Fruit fly (Drosophila melanogaster) whole organism, pupa: ENCODE results near the gene CG13607.

Experiments used
- CG10348 ChIP-seq: fragments of 200-800 bp; sonication (Bioruptor generic); IDR thresholded peaks from 2 replicates; pipeline ENCODE4 v1.3.6; 2022; ENCODE audit warnings: missing biosample characterization, missing genetic modification characterization
- CG12605 ChIP-seq: fragments of 200-800 bp; sonication (Bioruptor generic); IDR thresholded peaks from 2 replicates; pipeline ENCODE4 v1.3.6; 2022; ENCODE audit warnings: missing biosample characterization, missing genetic modification characterization
- CG13204 ChIP-seq: fragments of 200-800 bp; sonication (Bioruptor generic); optimal IDR thresholded peaks from 2 replicates; lab custom pipeline; 2018; ENCODE audit warnings: missing biosample characterization, mild to moderate bottlenecking, missing genetic modification characterization, moderate library complexity
- CG14655 ChIP-seq: fragments of 200-800 bp; sonication (Bioruptor generic); optimal IDR thresholded peaks from 3 replicates; lab custom pipeline; 2017; ENCODE audit warnings: mild to moderate bottlenecking, missing biosample characterization, missing genetic modification reagents, missing genetic modification characterization
- CG15710 ChIP-seq: fragments of 200-800 bp; sonication (Bioruptor generic); optimal IDR thresholded peaks from 2 replicates; lab custom pipeline; 2018; ENCODE audit warnings: missing biosample characterization, mild to moderate bottlenecking, missing genetic modification characterization, moderate library complexity
- CG17806 ChIP-seq: fragments of 200-800 bp; sonication (Bioruptor generic); optimal IDR thresholded peaks from 2 replicates; lab custom pipeline; 2018; ENCODE audit warnings: missing biosample characterization, mild to moderate bottlenecking, missing genetic modification characterization, moderate library complexity
- CG32121 ChIP-seq: fragments of 200-800 bp; sonication (Bioruptor generic); IDR thresholded peaks from 2 replicates; pipeline ENCODE4 v1.3.6; 2022; ENCODE audit warnings: missing biosample characterization, missing genetic modification characterization
- CG34367 ChIP-seq: fragments of 200-800 bp; sonication (Bioruptor generic); optimal IDR thresholded peaks from 2 replicates; lab custom pipeline; 2018; ENCODE audit warnings: missing biosample characterization, mild to moderate bottlenecking, missing genetic modification characterization
- CG4496 ChIP-seq: fragments of 200-800 bp; sonication (Bioruptor generic); IDR thresholded peaks from 3 replicates; pipeline ENCODE4 v1.3.6; 2022; ENCODE audit warnings: missing biosample characterization, missing genetic modification characterization
- CG8159 ChIP-seq: fragments of 200-800 bp; sonication (Bioruptor generic); optimal IDR thresholded peaks from 3 replicates; lab custom pipeline; 2018; ENCODE audit warnings: missing biosample characterization, mild to moderate bottlenecking, missing genetic modification characterization, moderate library complexity
- CG8301 ChIP-seq: fragments of 200-800 bp; sonication (Bioruptor generic); optimal IDR thresholded peaks from 2 replicates; lab custom pipeline; 2018; ENCODE audit warnings: missing biosample characterization, mild to moderate bottlenecking, missing genetic modification characterization
- CG9948 ChIP-seq: fragments of 200-800 bp; sonication (Bioruptor generic); optimal IDR thresholded peaks from 2 replicates; lab custom pipeline; 2018; ENCODE audit warnings: missing biosample characterization, mild to moderate bottlenecking, missing genetic modification characterization, moderate library complexity
- D1 ChIP-seq: fragments of 200-800 bp; sonication (Bioruptor generic); optimal IDR thresholded peaks from 2 replicates; lab custom pipeline; 2018; ENCODE audit warnings: missing biosample characterization, mild to moderate bottlenecking, missing genetic modification characterization, moderate library complexity
- EcR ChIP-seq: fragments of 200-800 bp; sonication (Bioruptor generic); optimal IDR thresholded peaks from 3 replicates; lab custom pipeline; 2019; ENCODE audit warnings: missing biosample characterization, missing genetic modification characterization, mild to moderate bottlenecking, moderate library complexity, missing genetic modification reagents
- Ets98B ChIP-seq: fragments of 200-800 bp; sonication (Bioruptor generic); IDR thresholded peaks from 2 replicates; pipeline ENCODE4 v1.3.6; 2022; ENCODE audit warnings: missing biosample characterization, missing genetic modification characterization
- Pif1A ChIP-seq: fragments of 200-800 bp; sonication (Bioruptor generic); optimal IDR thresholded peaks from 3 replicates; lab custom pipeline; 2016; ENCODE audit warnings: missing biosample characterization, missing genetic modification characterization
- Pif1B ChIP-seq: fragments of 200-800 bp; sonication (Bioruptor generic); optimal IDR thresholded peaks from 3 replicates; lab custom pipeline; 2016; ENCODE audit warnings: missing biosample characterization, missing genetic modification characterization
- Snoo ChIP-seq: fragments of 200-800 bp; sonication (Bioruptor generic); optimal IDR thresholded peaks from 3 replicates; lab custom pipeline; 2017; ENCODE audit warnings: missing biosample characterization, mild to moderate bottlenecking, missing genetic modification characterization, inconsistent platforms
- fd96Ca ChIP-seq: fragments of 200-800 bp; sonication (Bioruptor generic); IDR thresholded peaks from 3 replicates; pipeline ENCODE4 v1.3.6; 2022; ENCODE audit warnings: missing biosample characterization, missing genetic modification characterization
- gl ChIP-seq: fragments of 200-800 bp; sonication (Bioruptor generic); optimal IDR thresholded peaks from 2 replicates; lab custom pipeline; 2018; ENCODE audit warnings: missing biosample characterization, mild to moderate bottlenecking, missing genetic modification characterization
- rn ChIP-seq: fragments of 200-800 bp; sonication (Bioruptor generic); IDR thresholded peaks from 2 replicates; pipeline ENCODE4 v1.3.6; 2022; ENCODE audit warnings: missing biosample characterization, missing genetic modification characterization

Gene CG13607

DNA sequence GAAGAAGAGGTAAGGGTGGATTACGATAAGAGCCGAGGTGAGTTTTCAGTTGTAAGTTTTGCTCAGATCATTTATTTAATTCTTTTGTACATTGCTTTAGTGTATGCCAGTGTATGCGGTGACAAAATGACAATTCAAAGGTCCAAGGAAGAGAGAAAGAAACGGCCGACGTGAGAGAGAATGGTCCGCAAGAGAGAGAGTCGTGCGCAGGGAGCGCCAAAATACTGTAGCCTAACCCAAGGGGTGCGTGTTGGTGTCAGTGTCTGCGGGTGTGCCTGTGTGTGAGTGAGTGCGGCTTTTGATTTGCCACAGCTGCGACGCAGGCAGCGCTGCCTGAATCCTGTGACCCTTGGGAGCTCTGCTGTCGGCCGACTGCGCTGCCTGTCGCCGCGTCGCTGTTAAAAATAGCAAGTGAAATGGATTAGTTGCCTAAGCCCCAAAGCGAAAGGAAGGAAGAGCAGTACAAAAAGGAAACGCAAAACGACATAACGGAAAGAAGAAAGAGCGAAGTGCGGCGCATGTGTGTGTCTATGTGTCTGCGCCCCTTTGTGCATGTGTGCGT is 23.5 kb downstream of the CG13607 start:
- TF ChIP-seq fd96Ca (GFP tag; lab: Robert Waterston, UW) (0 out of 3 replicates have a peak, but pooled peaks have one; percentile 13), CG34367 (tag; lab: Kevin White, UChicago) (no peak)

DNA sequence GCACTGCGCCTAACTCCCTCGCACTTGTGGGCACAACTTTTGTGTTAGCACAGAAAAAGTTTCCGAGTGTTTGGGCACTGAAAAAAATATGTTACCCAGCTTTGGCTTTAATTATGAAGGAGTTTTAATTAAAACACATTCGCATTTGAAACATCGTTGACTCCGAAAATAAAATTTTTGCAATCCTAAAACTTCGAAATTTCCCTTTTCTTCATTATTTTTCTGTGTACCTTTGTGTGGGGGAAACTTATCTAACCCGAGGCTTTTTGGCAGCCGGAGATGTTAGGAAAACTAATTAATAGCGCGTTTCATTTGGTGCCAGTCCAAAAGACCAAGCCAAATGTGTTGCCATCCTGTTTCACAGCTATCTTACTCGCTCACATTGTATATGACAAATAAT is 24.5 kb downstream of the CG13607 start:
- TF ChIP-seq CG4496 (GFP tag; lab: Robert Waterston, UW) (peak; percentile 13; the same call in 1 of the 3 replicates), Ets98B (GFP tag; lab: Robert Waterston, UW) (no peak), fd96Ca (GFP tag; lab: Robert Waterston, UW) (no peak)

dm6 chr3R:24090143-24090542 is 26.0 kb downstream of the CG13607 start:
- TF ChIP-seq CG10348 (no peak), CG17806 (no peak), CG13204 (GFP tag; lab: Kevin White, UChicago) (no peak), CG34367 (tag; lab: Kevin White, UChicago) (no peak), CG12605 (no peak), fd96Ca (GFP tag; lab: Robert Waterston, UW) (no peak), D1 (tag; lab: Kevin White, UChicago) (no peak), Ets98B (GFP tag; lab: Robert Waterston, UW) (no peak), CG8301 (tag; lab: Kevin White, UChicago) (no peak), CG32121 (GFP tag; lab: Robert Waterston, UW) (no peak), CG14655 (GFP tag; lab: Kevin White, UChicago) (no peak), EcR (GFP tag; lab: Kevin White, UChicago) (no peak), rn (no peak), CG9948 (no peak), Snoo (tag; lab: Kevin White, UChicago) (no peak), CG4496 (GFP tag; lab: Robert Waterston, UW) (no peak), gl (tag; lab: Kevin White, UChicago) (no peak), CG15710 (no peak)

DNA sequence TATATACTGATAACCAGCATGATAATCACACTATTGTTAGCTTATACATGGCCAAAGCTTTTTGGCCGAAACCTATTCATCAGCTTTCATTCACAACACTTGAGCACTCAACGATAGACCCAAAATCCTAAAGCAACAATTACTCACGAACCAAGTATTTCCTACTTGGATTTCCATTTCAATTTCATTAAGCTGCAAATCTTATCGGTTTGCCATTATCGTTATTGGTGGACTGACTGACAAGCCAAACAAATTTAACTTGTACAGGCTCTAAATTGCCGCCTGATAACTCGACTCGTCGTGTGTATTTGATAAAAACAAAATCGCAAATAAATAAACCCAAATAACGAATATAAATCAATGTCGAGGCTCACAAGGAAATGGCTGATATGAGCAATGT is 31.1 kb downstream of the CG13607 start:
- TF ChIP-seq Snoo (tag; lab: Kevin White, UChicago) (no peak), CG8301 (tag; lab: Kevin White, UChicago) (no peak), CG34367 (tag; lab: Kevin White, UChicago) (no peak), CG12605 (no peak), Pif1A (GFP tag; lab: Kevin White, UChicago) (no peak), CG17806 (no peak), Pif1B (GFP tag; lab: Kevin White, UChicago) (no peak), rn (no peak), CG8159 (tag; lab: Kevin White, UChicago) (no peak), fd96Ca (GFP tag; lab: Robert Waterston, UW) (no peak), CG13204 (GFP tag; lab: Kevin White, UChicago) (no peak), CG15710 (no peak), CG10348 (no peak), gl (tag; lab: Kevin White, UChicago) (no peak), EcR (GFP tag; lab: Kevin White, UChicago) (no peak)
- TF ChIP-seq, all 21 proteins: peak for 0

DNA sequence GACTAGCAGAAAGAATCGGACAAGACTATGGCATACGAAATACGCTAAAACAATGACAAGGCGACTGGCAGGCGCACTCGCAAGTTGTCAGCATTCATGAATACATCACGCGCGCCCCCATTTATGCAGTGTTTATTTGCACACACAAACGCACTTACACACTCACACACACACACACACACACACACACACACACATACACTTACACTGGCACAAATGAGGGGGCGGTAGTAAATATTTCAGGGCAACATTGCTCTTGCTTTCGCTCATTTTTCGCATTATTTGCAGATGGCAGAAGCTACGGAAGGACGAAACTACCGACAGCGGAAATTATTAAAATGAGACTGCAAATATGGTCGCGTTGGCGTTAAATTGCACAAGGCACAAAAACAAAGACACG is 36.5 kb downstream of the CG13607 start:
- no peak for TF ChIP-seq CG14655 (GFP tag; lab: Kevin White, UChicago)
- no peak for TF ChIP-seq CG4496 (GFP tag; lab: Robert Waterston, UW)
- TF ChIP-seq Snoo (tag; lab: Kevin White, UChicago), result no peak
- no peak for TF ChIP-seq CG9948
- TF ChIP-seq fd96Ca (GFP tag; lab: Robert Waterston, UW), result no peak
- TF ChIP-seq gl (tag; lab: Kevin White, UChicago), result no peak
- TF ChIP-seq CG17806, result no peak
- no peak for TF ChIP-seq Pif1B (GFP tag; lab: Kevin White, UChicago)
- TF ChIP-seq CG13204 (GFP tag; lab: Kevin White, UChicago), result no peak
- no peak for TF ChIP-seq rn
- TF ChIP-seq EcR (GFP tag; lab: Kevin White, UChicago), result no peak
- no peak for TF ChIP-seq CG10348
- TF ChIP-seq CG8159 (tag; lab: Kevin White, UChicago), result no peak
- TF ChIP-seq CG34367 (tag; lab: Kevin White, UChicago), result no peak
- TF ChIP-seq Pif1A (GFP tag; lab: Kevin White, UChicago), result no peak
- TF ChIP-seq CG12605, result no peak
- TF ChIP-seq D1 (tag; lab: Kevin White, UChicago), result no peak

DNA sequence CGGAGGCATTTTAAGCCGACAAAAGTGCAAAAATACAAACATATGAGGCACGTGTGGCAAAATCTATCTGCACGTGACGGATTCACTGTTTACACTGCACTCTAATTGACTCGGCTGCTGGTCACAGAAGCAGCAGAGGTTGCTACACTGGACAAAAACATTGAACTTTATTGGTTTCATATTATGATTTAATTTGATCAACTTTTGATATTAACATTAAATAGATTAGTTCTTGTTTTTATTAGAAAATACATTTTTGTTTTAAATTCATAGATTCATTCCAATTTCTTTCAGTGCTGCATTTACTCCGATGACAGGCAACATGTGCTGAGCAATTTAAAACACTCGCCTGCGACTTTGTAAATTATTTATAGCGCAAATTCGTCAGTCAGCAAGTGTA is 37.0 kb downstream of the CG13607 start:
- no peak for TF ChIP-seq D1 (tag; lab: Kevin White, UChicago)
- peak; percentile 56; the same call in 1 of the 3 replicates for TF ChIP-seq CG4496 (GFP tag; lab: Robert Waterston, UW)
- no peak for TF ChIP-seq Pif1B (GFP tag; lab: Kevin White, UChicago)
- TF ChIP-seq EcR (GFP tag; lab: Kevin White, UChicago), result no peak
- no peak for TF ChIP-seq fd96Ca (GFP tag; lab: Robert Waterston, UW)
- TF ChIP-seq CG15710, result no peak
- no peak for TF ChIP-seq gl (tag; lab: Kevin White, UChicago)
- TF ChIP-seq CG12605, result peak; percentile 31; the same call in 1 of the 2 replicates
- peak; percentile 4 for TF ChIP-seq CG14655 (GFP tag; lab: Kevin White, UChicago)
- TF ChIP-seq Snoo (tag; lab: Kevin White, UChicago), result no peak
- TF ChIP-seq CG13204 (GFP tag; lab: Kevin White, UChicago), result no peak
- peak; percentile 23 for TF ChIP-seq CG8301 (tag; lab: Kevin White, UChicago)
- TF ChIP-seq Pif1A (GFP tag; lab: Kevin White, UChicago), result peak; percentile 22
- TF ChIP-seq CG34367 (tag; lab: Kevin White, UChicago), result peak; percentile 11
- no peak for TF ChIP-seq CG32121 (GFP tag; lab: Robert Waterston, UW)
- TF ChIP-seq Ets98B (GFP tag; lab: Robert Waterston, UW), result no peak
- TF ChIP-seq CG17806, result no peak
- TF ChIP-seq CG10348, result no peak
- TF ChIP-seq CG8159 (tag; lab: Kevin White, UChicago), result peak; percentile 13
- TF ChIP-seq CG9948, result no peak
- no peak for TF ChIP-seq rn
